Worm (Caenorhabditis elegans) whole organism, late embryonic: ENCODE data around the gene R08F11.7.

ENCODE experiments used
- ama-1 ChIP-seq: fragments of 150-350 bp; optimal IDR thresholded peaks from 2 replicates; lab custom pipeline; 2014
- ceh-2 ChIP-seq: sonication (generic microtip); optimal IDR thresholded peaks from 2 replicates; lab custom pipeline; 2016; ENCODE audit warnings: missing genotype, missing genetic modification characterization, missing compliant biosample characterization
- ceh-6 ChIP-seq: fragments of 200-800 bp; sonication (Bioruptor generic); optimal IDR thresholded peaks from 2 replicates; lab custom pipeline; 2018; ENCODE audit warnings: mild to moderate bottlenecking, missing genetic modification characterization, missing compliant biosample characterization
- dve-1 ChIP-seq: sonication (generic microtip); optimal IDR thresholded peaks from 2 replicates; lab custom pipeline; 2017; ENCODE audit warnings: antibody characterized with exemption, mild to moderate bottlenecking, missing genetic modification characterization, missing compliant biosample characterization
- elt-2 ChIP-seq: sonication (generic microtip); optimal IDR thresholded peaks from 2 replicates; lab custom pipeline; 2016; ENCODE audit warnings: missing genetic modification reagents, missing genetic modification characterization, missing compliant biosample characterization
- gmeb-2 ChIP-seq: sonication (generic microtip); optimal IDR thresholded peaks from 2 replicates; lab custom pipeline; 2016; ENCODE audit warnings: missing genetic modification characterization, inconsistent platforms, missing compliant biosample characterization
- hlh-6 ChIP-seq: sonication (generic microtip); optimal IDR thresholded peaks from 2 replicates; lab custom pipeline; 2016; ENCODE audit warnings: missing genotype, missing genetic modification characterization, missing compliant biosample characterization
- pqm-1 ChIP-seq: sonication (generic microtip); optimal IDR thresholded peaks from 2 replicates; lab custom pipeline; 2016; ENCODE audit warnings: missing genetic modification characterization, missing compliant biosample characterization
- rnt-1 ChIP-seq: sonication (generic microtip); optimal IDR thresholded peaks from 2 replicates; lab custom pipeline; 2016; ENCODE audit warnings: missing genetic modification characterization, missing compliant biosample characterization

DNA sequence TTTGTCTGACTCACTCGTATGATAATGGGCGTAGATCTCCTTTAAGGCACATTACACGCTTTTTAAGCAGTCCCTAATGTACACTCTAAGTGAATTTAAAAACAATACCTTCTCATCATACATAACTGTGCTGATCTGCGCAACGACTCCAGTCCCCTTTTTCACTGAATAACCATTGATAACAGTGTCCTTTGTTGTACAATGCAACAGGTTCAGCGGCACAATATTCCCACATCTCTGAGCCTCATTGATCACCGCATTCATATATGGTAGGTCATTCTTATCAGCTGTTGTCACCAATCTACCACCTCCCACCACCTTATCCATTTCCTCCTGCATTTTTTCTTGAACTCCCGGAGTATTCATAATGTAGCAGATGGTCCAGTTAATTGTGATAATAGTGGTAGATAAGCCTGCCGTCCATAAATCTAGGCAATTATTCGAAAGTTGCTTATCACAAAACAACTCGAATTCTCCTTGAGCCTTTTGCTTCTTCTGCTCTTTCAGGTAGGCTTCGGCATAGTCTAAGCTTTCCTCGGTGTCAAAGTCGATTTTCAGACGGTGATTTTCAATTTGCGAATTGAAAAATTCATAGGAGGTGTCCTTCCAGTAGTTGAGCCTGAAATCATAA, 12.0 kb downstream of the R08F11.7 start:
- TF ChIP-seq dve-1 (tag; lab: Kevin White, UChicago) (no peak), ama-1 (no peak), pqm-1 (no peak), ceh-6 (GFP tag; lab: Kevin White, UChicago) (no peak), rnt-1 (tag; lab: Kevin White, UChicago) (no peak), hlh-6 (tag; lab: Kevin White, UChicago) (no peak), gmeb-2 (tag; lab: Kevin White, UChicago) (no peak), ceh-2 (tag; lab: Kevin White, UChicago) (no peak), elt-2 (tag; lab: Kevin White, UChicago) (no peak)
